Worm (Caenorhabditis elegans): ENCODE measurements around the gene chin-1.

DNA sequence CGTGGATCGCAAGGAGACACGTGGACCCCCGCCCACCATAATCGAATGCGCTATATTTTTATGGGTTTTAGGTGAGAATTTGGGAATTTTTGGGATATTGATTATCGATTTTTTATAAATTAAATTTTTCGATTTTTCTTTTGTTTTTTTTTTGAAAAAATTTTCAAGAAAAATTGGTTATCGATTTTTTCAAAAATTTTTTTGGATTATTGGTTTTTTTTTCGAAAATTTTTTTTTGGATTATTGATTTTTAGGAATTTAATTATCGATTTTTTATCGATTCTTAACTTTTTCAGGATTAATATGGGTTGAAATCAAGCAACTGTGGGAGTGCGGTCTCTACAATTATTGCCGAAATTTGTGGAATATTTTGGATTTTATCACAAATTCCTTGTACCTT lies 40.4 kb downstream of the chin-1 start:
- TF ChIP-seq pbrm-1 (GFP tag; IDR thresholded peaks at IDR 0.05): no peak
- no peak for TF ChIP-seq B0035.1 (tag; optimal IDR thresholded peaks at IDR 0.05)
- TF ChIP-seq lsy-27 (tag; optimal IDR thresholded peaks at IDR 0.05; ENCODE audit: borderline replicate concordance, insufficient read depth): no peak
- no peak for TF ChIP-seq C06A6.2 (GFP tag; conservative IDR thresholded peaks at IDR 0.05)
- TF ChIP-seq mcd-1 (GFP tag; IDR thresholded peaks at IDR 0.05): no peak
- TF ChIP-seq bed-1 (GFP tag; IDR thresholded peaks at IDR 0.05): no peak
- no peak for TF ChIP-seq ztf-22 (GFP tag; optimal IDR thresholded peaks at IDR 0.05)
- no peak for TF ChIP-seq Y56A3A.18 (GFP tag; IDR thresholded peaks at IDR 0.05)

All from whole organism, young adult.